Worm (Caenorhabditis elegans) whole organism, L2 larva: ENCODE results near the gene C05C10.3.

Experiments
- C34F6.9 ChIP-seq: fragments of 150-350 bp; optimal IDR thresholded peaks from 2 replicates; lab custom pipeline; 2014; ENCODE audit warnings: missing biosample characterization, missing genetic modification characterization
- F13H6.1 ChIP-seq: sonication (generic microtip); optimal IDR thresholded peaks from 2 replicates; lab custom pipeline; 2016; ENCODE audit warnings: missing genetic modification characterization, missing compliant biosample characterization
- R02D3.7 ChIP-seq: fragments of 150-350 bp; optimal IDR thresholded peaks from 2 replicates; lab custom pipeline; 2014; ENCODE audit warnings: missing biosample characterization, missing genetic modification characterization
- ZK546.5 ChIP-seq: sonication (generic microtip); optimal IDR thresholded peaks from 2 replicates; lab custom pipeline; 2017; ENCODE audit warnings: missing biosample characterization, missing genetic modification characterization
- aly-2 ChIP-seq: fragments of 150-350 bp; optimal IDR thresholded peaks from 2 replicates; lab custom pipeline; 2014; ENCODE audit warnings: missing biosample characterization, missing genetic modification characterization
- ama-1 ChIP-seq: fragments of 150-350 bp; optimal IDR thresholded peaks from 2 replicates; lab custom pipeline; 2018; ENCODE audit warnings: inconsistent platforms
- ceh-16 ChIP-seq: fragments of 150-350 bp; optimal IDR thresholded peaks from 2 replicates; lab custom pipeline; 2014; ENCODE audit warnings: missing biosample characterization, missing genetic modification characterization
- crh-2 ChIP-seq: sonication (generic microtip); optimal IDR thresholded peaks from 2 replicates; lab custom pipeline; 2017; ENCODE audit warnings: missing biosample characterization, missing genetic modification characterization
- egl-27 ChIP-seq: sonication (generic microtip); optimal IDR thresholded peaks from 3 replicates; lab custom pipeline; 2017; ENCODE audit warnings: missing biosample characterization, missing genetic modification reagents, missing genetic modification characterization
- elt-1 ChIP-seq: fragments of 150-350 bp; optimal IDR thresholded peaks from 2 replicates; lab custom pipeline; 2014; ENCODE audit warnings: missing biosample characterization, missing genetic modification characterization
- fos-1 ChIP-seq: fragments of 150-350 bp; optimal IDR thresholded peaks from 2 replicates; lab custom pipeline; 2014; ENCODE audit warnings: missing biosample characterization, missing genetic modification characterization
- gmeb-1 ChIP-seq: fragments of 150-350 bp; optimal IDR thresholded peaks from 2 replicates; lab custom pipeline; 2014; ENCODE audit warnings: missing biosample characterization, missing genetic modification characterization
- lin-11 ChIP-seq: fragments of 150-350 bp; sonication (generic microtip); optimal IDR thresholded peaks from 2 replicates; lab custom pipeline; 2014; ENCODE audit warnings: missing biosample characterization, missing genetic modification characterization, inconsistent platforms, mixed read lengths
- lin-13 ChIP-seq: fragments of 150-350 bp; optimal IDR thresholded peaks from 2 replicates; lab custom pipeline; 2014; ENCODE audit warnings: missing biosample characterization, missing genetic modification reagents, missing genetic modification characterization
- lsy-2 ChIP-seq, 2 experiments: fragments of 150-350 bp in 1 of 2; sonication (generic microtip) in 1 of 2; optimal IDR thresholded peaks; 2 replicates each; lab custom pipeline; 2014 to 2017; ENCODE audit warnings: missing biosample characterization in 2 of 2, missing genetic modification characterization in 2 of 2
- mbf-1 ChIP-seq: sonication (generic microtip); optimal IDR thresholded peaks from 2 replicates; lab custom pipeline; 2017; ENCODE audit warnings: missing biosample characterization, missing genetic modification characterization
- mdl-1 ChIP-seq, 2 experiments: fragments of 150-350 bp in 1 of 2; sonication (generic microtip) in 1 of 2; optimal IDR thresholded peaks; 2 replicates each; lab custom pipeline; 2017; ENCODE audit warnings: missing biosample characterization in 2 of 2, missing genetic modification characterization in 2 of 2
- nhr-10 ChIP-seq: sonication (generic microtip); optimal IDR thresholded peaks from 2 replicates; lab custom pipeline; 2017; ENCODE audit warnings: missing biosample characterization, missing genetic modification characterization
- nhr-11 ChIP-seq: fragments of 150-350 bp; optimal IDR thresholded peaks from 2 replicates; lab custom pipeline; 2014; ENCODE audit warnings: missing biosample characterization, missing genetic modification characterization
- nhr-12 ChIP-seq: fragments of 150-350 bp; optimal IDR thresholded peaks from 2 replicates; lab custom pipeline; 2014; ENCODE audit warnings: missing biosample characterization, missing genetic modification characterization
- nhr-129 ChIP-seq: fragments of 150-350 bp; optimal IDR thresholded peaks from 2 replicates; lab custom pipeline; 2014; ENCODE audit warnings: missing biosample characterization, missing genetic modification characterization
- nhr-23 ChIP-seq: fragments of 150-350 bp; optimal IDR thresholded peaks from 2 replicates; lab custom pipeline; 2014; ENCODE audit warnings: missing biosample characterization, missing genetic modification reagents, missing genetic modification characterization
- nhr-237 ChIP-seq: fragments of 150-350 bp; optimal IDR thresholded peaks from 2 replicates; lab custom pipeline; 2014; ENCODE audit warnings: missing biosample characterization, missing genetic modification characterization
- nhr-6 ChIP-seq: fragments of 150-350 bp; optimal IDR thresholded peaks from 2 replicates; lab custom pipeline; 2014; ENCODE audit warnings: missing biosample characterization, missing genetic modification characterization
- nhr-77 ChIP-seq: fragments of 150-350 bp; optimal IDR thresholded peaks from 2 replicates; lab custom pipeline; 2014; ENCODE audit warnings: missing biosample characterization, missing genetic modification characterization
- peb-1 ChIP-seq: fragments of 150-350 bp; optimal IDR thresholded peaks from 2 replicates; lab custom pipeline; 2014; ENCODE audit warnings: missing biosample characterization, missing genetic modification characterization
- sem-4 ChIP-seq: fragments of 150-350 bp; optimal IDR thresholded peaks from 2 replicates; lab custom pipeline; 2014; ENCODE audit warnings: missing biosample characterization, missing genetic modification reagents, missing genetic modification characterization
- sma-9 ChIP-seq, 2 experiments: fragments of 150-350 bp in 1 of 2; sonication (generic microtip) in 1 of 2; optimal IDR thresholded peaks; 2 replicates each; lab custom pipeline; 2014 to 2016; ENCODE audit warnings: missing genetic modification characterization in 2 of 2, mild to moderate bottlenecking in 1 of 2, missing biosample characterization in 1 of 2, missing compliant biosample characterization in 1 of 2, missing genetic modification reagents in 1 of 2, moderate library complexity in 1 of 2
- snpc-4 ChIP-seq: fragments of 150-350 bp; optimal IDR thresholded peaks from 2 replicates; lab custom pipeline; 2014; ENCODE audit warnings: missing biosample characterization, missing genetic modification characterization
- unc-39 ChIP-seq: fragments of 150-350 bp; optimal IDR thresholded peaks from 2 replicates; lab custom pipeline; 2014; ENCODE audit warnings: missing biosample characterization, missing genetic modification characterization
- unc-55 ChIP-seq: fragments of 150-350 bp; sonication (generic microtip); optimal IDR thresholded peaks from 3 replicates; lab custom pipeline; 2014; ENCODE audit warnings: missing biosample characterization, missing genetic modification reagents, missing genetic modification characterization
- unc-62 ChIP-seq: fragments of 150-350 bp; optimal IDR thresholded peaks from 2 replicates; lab custom pipeline; 2014; ENCODE audit warnings: missing biosample characterization, missing genetic modification reagents, missing genetic modification characterization
- zag-1 ChIP-seq: fragments of 150-350 bp; optimal IDR thresholded peaks from 2 replicates; lab custom pipeline; 2014; ENCODE audit warnings: missing biosample characterization, missing genetic modification characterization
- ztf-1 ChIP-seq: fragments of 200-800 bp; sonication (Bioruptor generic); conservative IDR thresholded peaks from 2 replicates; pipeline ENCODE4 v1.3.6; 2022; ENCODE audit warnings: missing genetic modification characterization, missing compliant biosample characterization
- ztf-11 ChIP-seq: sonication (generic microtip); optimal IDR thresholded peaks from 2 replicates; lab custom pipeline; 2017; ENCODE audit warnings: missing biosample characterization, missing genetic modification characterization
- ztf-4 ChIP-seq: fragments of 150-350 bp; optimal IDR thresholded peaks from 2 replicates; lab custom pipeline; 2014; ENCODE audit warnings: missing biosample characterization, missing genetic modification characterization

Gene C05C10.3

ce11 chrII:9931012-9931411, 5.7 kb downstream of the C05C10.3 start:
- TF ChIP-seq sma-9 (GFP tag; optimal IDR thresholded peaks at IDR 0.05; lab: Kevin White, UChicago) (peak; percentile 48), sma-9 (tag; optimal IDR thresholded peaks at IDR 0.05; lab: Kevin White, UChicago) (no peak), C34F6.9 (peak; percentile 52), nhr-77 (tag; lab: Kevin White, UChicago) (no peak), mbf-1 (tag; lab: Kevin White, UChicago) (no peak), ztf-11 (tag; lab: Kevin White, UChicago) (no peak), nhr-10 (no peak), snpc-4 (tag; lab: Kevin White, UChicago) (no peak), nhr-237 (tag; lab: Kevin White, UChicago) (no peak), nhr-6 (tag; lab: Kevin White, UChicago) (no peak), lin-11 (tag; lab: Kevin White, UChicago) (no peak), lsy-2 (tag; optimal IDR thresholded peaks at IDR 0.05; lab: Kevin White, UChicago) (peak in 1 of 2 experiments; percentile 52), F13H6.1 (tag; lab: Kevin White, UChicago) (peak; percentile 15), ceh-16 (tag; lab: Kevin White, UChicago) (no peak), aly-2 (no peak), crh-2 (tag; lab: Kevin White, UChicago) (no peak), ama-1 (no peak), nhr-12 (no peak), unc-39 (no peak), ZK546.5 (no peak), gmeb-1 (tag; lab: Kevin White, UChicago) (peak; percentile 15), nhr-23 (tag; lab: Kevin White, UChicago) (no peak), lin-13 (GFP tag; lab: Kevin White, UChicago) (no peak), elt-1 (no peak), ztf-1 (GFP tag; lab: Robert Waterston, UW) (no peak), fos-1 (tag; lab: Kevin White, UChicago) (no peak), nhr-129 (tag; lab: Kevin White, UChicago) (peak; percentile 43), unc-55 (GFP tag; lab: Kevin White, UChicago) (peak; percentile 48), peb-1 (tag; lab: Kevin White, UChicago) (no peak)

- TF ChIP-seq sem-4 (tag; lab: Kevin White, UChicago) = no peak
- TF ChIP-seq mdl-1 (tag; optimal IDR thresholded peaks at IDR 0.05; lab: Kevin White, UChicago) = no peak
Observed at ce11 chrII:9928470-9928869, 8.2 kb downstream of the C05C10.3 start.

DNA sequence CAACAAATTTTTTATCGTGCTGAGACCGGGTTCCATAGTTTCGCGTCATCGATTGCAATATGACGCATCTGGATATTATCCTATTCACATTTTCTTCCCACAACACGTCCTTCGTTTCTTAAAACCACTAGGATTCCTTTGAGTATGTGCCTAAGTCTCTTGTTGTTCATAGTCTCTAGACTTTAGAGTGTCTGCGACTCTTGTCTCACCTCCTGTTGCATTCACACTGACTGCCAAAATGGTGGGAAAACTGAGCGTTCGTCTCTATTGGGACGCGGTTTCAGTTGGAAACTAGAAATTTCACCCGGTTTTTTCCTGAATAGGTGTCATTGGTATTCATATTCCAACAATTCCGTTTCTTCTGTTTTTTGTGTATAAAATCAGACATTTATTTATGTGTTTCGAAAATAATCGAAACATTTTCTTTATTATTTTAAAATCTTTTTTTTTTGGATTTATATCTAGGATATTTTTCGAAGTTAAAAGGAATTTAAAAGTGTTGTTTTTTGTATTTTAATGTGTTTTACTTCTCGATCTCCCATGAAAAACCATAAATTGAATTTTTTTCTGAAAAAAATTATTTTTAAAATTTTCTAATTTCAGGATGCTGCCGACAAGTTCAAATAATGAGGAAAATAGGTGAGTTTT, 14.9 kb downstream of the C05C10.3 start, which contains the start of gene C05C10.2:
Gene C05C10.2 (plus strand): TSS at position 598 of the 648 bp plus-strand sequence.
- TF ChIP-seq nhr-129 (tag; lab: Kevin White, UChicago) (peak; percentile 4), nhr-11 (tag; lab: Kevin White, UChicago) (no peak), C34F6.9 (peak; percentile 46)

- TF ChIP-seq unc-39 (no peak), unc-62 (GFP tag; lab: Kevin White, UChicago) (no peak), nhr-11 (tag; lab: Kevin White, UChicago) (no peak), peb-1 (tag; lab: Kevin White, UChicago) (no peak), ceh-16 (tag; lab: Kevin White, UChicago) (no peak), mbf-1 (tag; lab: Kevin White, UChicago) (no peak), egl-27 (tag; lab: Kevin White, UChicago) (no peak), mdl-1 (tag; optimal IDR thresholded peaks at IDR 0.05; lab: Kevin White, UChicago) (no peak), lsy-2 (tag; optimal IDR thresholded peaks at IDR 0.05; lab: Kevin White, UChicago) (no peak), ZK546.5 (no peak), nhr-237 (tag; lab: Kevin White, UChicago) (no peak), ztf-4 (tag; lab: Kevin White, UChicago) (no peak)
Observed at ce11 chrII:9920468-9920867, 16.2 kb downstream of the C05C10.3 start, which contains the start of gene pho-10. TSS of gene pho-10 (minus strand) at chrII:9920568.

ce11 chrII:9917904-9918303, 18.8 kb downstream of the C05C10.3 start, which contains the start of gene C05C10.8:
TSS of gene C05C10.8 (minus strand) at chrII:9918004.
- no peak for TF ChIP-seq unc-39
- TF ChIP-seq zag-1 (tag; lab: Kevin White, UChicago) = no peak
- no peak for TF ChIP-seq ztf-1 (GFP tag; lab: Robert Waterston, UW)
- no peak for TF ChIP-seq sma-9 (GFP tag; optimal IDR thresholded peaks at IDR 0.05; lab: Kevin White, UChicago)
- TF ChIP-seq sma-9 (tag; optimal IDR thresholded peaks at IDR 0.05; lab: Kevin White, UChicago) = no peak
- no peak for TF ChIP-seq R02D3.7 (tag; lab: Kevin White, UChicago)
- TF ChIP-seq, all 48 proteins: peak for 0
